Fruit fly (Drosophila melanogaster): ENCODE data around the gene CG13081.

The CG13081 gene

DNA sequence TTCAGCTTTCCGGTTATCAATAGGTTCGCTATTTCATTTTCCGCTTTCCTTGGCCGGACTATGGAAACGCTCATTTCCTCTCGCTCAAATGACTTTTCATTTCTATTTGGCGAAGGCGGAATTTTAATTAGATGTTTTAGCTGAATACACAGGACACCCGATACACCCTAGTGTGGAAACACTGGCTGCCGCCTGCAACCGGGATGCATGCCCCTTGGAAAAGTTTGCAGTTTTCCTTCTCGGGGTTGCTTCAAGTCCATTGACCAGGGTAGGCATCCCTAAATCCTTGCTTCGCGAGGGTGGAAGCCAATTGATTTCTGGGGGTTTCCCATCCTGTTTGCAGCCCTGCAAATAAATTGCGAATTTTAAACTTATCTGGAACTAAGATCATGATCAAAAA lies 48.5 kb downstream of the CG13081 start:
- no peak for TF ChIP-seq tai (GFP tag; optimal IDR thresholded peaks at IDR 0.05)
- no peak for TF ChIP-seq Dif (GFP tag; optimal IDR thresholded peaks at IDR 0.05; ENCODE audit: partially characterized antibody)
- TF ChIP-seq Hr78 (GFP tag; optimal IDR thresholded peaks at IDR 0.05), result no peak
- TF ChIP-seq rgr (GFP tag; optimal IDR thresholded peaks at IDR 0.05), result no peak
- no peak for TF ChIP-seq Myc (optimal IDR thresholded peaks at IDR 0.05)
- TF ChIP-seq Vsx2 (GFP tag; optimal IDR thresholded peaks at IDR 0.05; ENCODE audit: partially characterized antibody), result no peak
- no peak for TF ChIP-seq Abd-B (GFP tag; optimal IDR thresholded peaks at IDR 0.05)
- TF ChIP-seq fru (GFP tag; optimal IDR thresholded peaks at IDR 0.05), result no peak
- TF ChIP-seq N (GFP tag; optimal IDR thresholded peaks at IDR 0.05), result no peak
- no peak for TF ChIP-seq Rel (GFP tag; optimal IDR thresholded peaks at IDR 0.05)
- no peak for TF ChIP-seq Rel (tag; optimal IDR thresholded peaks at IDR 0.05)
- TF ChIP-seq psq (GFP tag; optimal IDR thresholded peaks at IDR 0.05), result no peak
- no peak for TF ChIP-seq Jra (GFP tag; optimal IDR thresholded peaks at IDR 0.05)
- TF ChIP-seq ey (GFP tag; optimal IDR thresholded peaks at IDR 0.05), result no peak
- TF ChIP-seq jim (GFP tag; optimal IDR thresholded peaks at IDR 0.05), result no peak
- TF ChIP-seq h (GFP tag; optimal IDR thresholded peaks at IDR 0.05), result no peak
- no peak for TF ChIP-seq Hnf4 (GFP tag; optimal IDR thresholded peaks at IDR 0.05)

DNA sequence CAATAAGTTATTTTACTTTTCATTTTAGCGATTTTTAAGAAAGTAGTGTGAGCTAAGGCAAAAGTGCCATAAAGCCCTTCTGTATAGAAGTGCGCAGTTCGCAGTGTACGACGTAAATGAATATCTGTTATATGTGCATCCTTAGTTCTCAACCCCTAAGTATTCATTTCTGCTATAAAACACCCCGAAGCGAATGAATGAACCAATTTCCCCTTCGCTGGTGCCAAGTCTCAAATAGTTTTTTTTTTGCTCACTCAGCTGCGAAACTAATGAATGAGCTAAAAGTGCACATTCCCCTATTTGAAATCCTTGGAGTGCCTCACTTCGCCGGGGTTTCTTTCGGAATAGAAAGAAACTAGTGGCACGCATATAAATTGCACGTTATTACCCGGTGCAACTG lies 50.2 kb downstream of the CG13081 start:
- no peak for TF ChIP-seq N (GFP tag; optimal IDR thresholded peaks at IDR 0.05)

Measured in whole organism, wandering third instar larva.